Fruit fly (Drosophila melanogaster) whole organism, prepupa: ENCODE data around the gene knk.

ENCODE experiments used
- CG4318 ChIP-seq: fragments of 200-800 bp; sonication (Bioruptor generic); optimal IDR thresholded peaks from 3 replicates; lab custom pipeline; 2017; ENCODE audit warnings: missing biosample characterization, mild to moderate bottlenecking, missing genetic modification characterization
- CG6163 ChIP-seq: fragments of 200-800 bp; sonication (Bioruptor generic); IDR thresholded peaks from 3 replicates; pipeline ENCODE4 v1.3.6; 2022; ENCODE audit warnings: missing biosample characterization, missing genetic modification characterization
- fd59A ChIP-seq: fragments of 200-800 bp; sonication (Bioruptor generic); optimal IDR thresholded peaks from 2 replicates; lab custom pipeline; 2017; ENCODE audit warnings: missing biosample characterization, mild to moderate bottlenecking, missing genetic modification characterization, missing genetic modification reagents

DNA sequence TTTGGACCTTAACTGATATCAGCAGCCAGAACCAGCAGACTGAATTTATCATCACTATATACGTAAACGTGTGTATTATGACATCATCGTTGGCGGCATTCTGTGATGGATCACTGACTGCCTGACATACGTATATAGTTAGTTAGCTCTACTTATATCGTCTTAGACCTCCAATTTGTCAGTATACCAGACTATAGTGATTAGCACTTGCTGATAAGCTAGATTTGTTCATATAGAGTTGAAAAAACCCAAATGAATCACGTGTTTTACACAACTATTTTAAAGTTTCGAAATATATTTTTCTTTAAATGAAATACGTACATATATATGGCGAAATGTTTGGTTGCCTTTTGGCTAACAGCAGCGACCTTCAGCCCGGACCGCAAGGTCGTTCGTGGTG lies 29.7 kb downstream of the knk start:
- TF ChIP-seq CG6163 (GFP tag; lab: Robert Waterston, UW), result no peak
- TF ChIP-seq CG4318 (GFP tag; lab: Kevin White, UChicago), result no peak
- no peak for TF ChIP-seq fd59A
